Fruit fly (Drosophila melanogaster) whole organism, embryonic: ENCODE measurements around the gene CG1951.

Experiments
- Bteb2 ChIP-seq: fragments of 200-800 bp; sonication (Bioruptor generic); optimal IDR thresholded peaks from 2 replicates; lab custom pipeline; 2016; ENCODE audit warnings: missing biosample characterization, missing genetic modification characterization
- CG10267 ChIP-seq: fragments of 200-800 bp; sonication (Bioruptor generic); optimal IDR thresholded peaks from 2 replicates; lab custom pipeline; 2018; ENCODE audit warnings: missing biosample characterization, mild to moderate bottlenecking, missing genetic modification characterization, moderate library complexity
- CG11456 ChIP-seq: fragments of 200-800 bp; sonication (Bioruptor generic); IDR thresholded peaks from 3 replicates; pipeline ENCODE4 v1.3.6; 2022; ENCODE audit warnings: missing biosample characterization, missing genetic modification characterization
- CG12659 ChIP-seq: fragments of 200-800 bp; sonication (Bioruptor generic); optimal IDR thresholded peaks from 3 replicates; lab custom pipeline; 2017; ENCODE audit warnings: mild to moderate bottlenecking, missing biosample characterization, missing genetic modification reagents, missing genetic modification characterization
- CG14860 ChIP-seq: fragments of 200-800 bp; sonication (Bioruptor generic); IDR thresholded peaks from 3 replicates; pipeline ENCODE4 v1.3.6; 2022; ENCODE audit warnings: missing biosample characterization, missing genetic modification characterization; ENCODE audit not compliant: partially characterized antibody
- CG15514 ChIP-seq: fragments of 200-800 bp; sonication (Bioruptor generic); optimal IDR thresholded peaks from 3 replicates; lab custom pipeline; 2017; ENCODE audit warnings: missing biosample characterization, missing genetic modification characterization, mild to moderate bottlenecking, moderate library complexity, missing genetic modification reagents
- CG17612 ChIP-seq: fragments of 200-800 bp; sonication (Bioruptor generic); IDR thresholded peaks from 2 replicates; pipeline ENCODE4 v1.3.6; 2022; ENCODE audit warnings: missing biosample characterization, missing genetic modification characterization
- CG18619 ChIP-seq: fragments of 200-800 bp; sonication (Bioruptor generic); optimal IDR thresholded peaks from 3 replicates; lab custom pipeline; 2017; ENCODE audit warnings: missing biosample characterization, mild to moderate bottlenecking, missing genetic modification characterization
- CG2116 ChIP-seq: fragments of 200-800 bp; sonication (Bioruptor generic); optimal IDR thresholded peaks from 3 replicates; lab custom pipeline; 2018; ENCODE audit warnings: missing biosample characterization, mild to moderate bottlenecking, missing genetic modification characterization
- CG2120 ChIP-seq: fragments of 200-800 bp; sonication (Bioruptor generic); optimal IDR thresholded peaks from 3 replicates; lab custom pipeline; 2016; ENCODE audit warnings: missing biosample characterization, missing genetic modification characterization
- CG2129 ChIP-seq: fragments of 200-800 bp; sonication (Bioruptor generic); IDR thresholded peaks from 2 replicates; pipeline ENCODE4 v1.3.6; 2022; ENCODE audit warnings: missing biosample characterization, missing genetic modification characterization; ENCODE audit not compliant: partially characterized antibody
- CG2712 ChIP-seq: fragments of 200-800 bp; optimal IDR thresholded peaks from 3 replicates; lab custom pipeline; 2019; ENCODE audit warnings: missing biosample characterization, mild to moderate bottlenecking, missing genetic modification characterization, moderate library complexity
- CG33213 ChIP-seq: fragments of 200-800 bp; sonication (Bioruptor generic); optimal IDR thresholded peaks from 3 replicates; lab custom pipeline; 2016; ENCODE audit warnings: missing biosample characterization, missing genetic modification characterization
- CG33557 ChIP-seq: fragments of 200-800 bp; sonication (Bioruptor generic); optimal IDR thresholded peaks from 2 replicates; lab custom pipeline; 2019; ENCODE audit warnings: missing biosample characterization, mild to moderate bottlenecking, missing genetic modification characterization, moderate library complexity
- CG3847 ChIP-seq: fragments of 200-800 bp; sonication (Bioruptor generic); IDR thresholded peaks from 2 replicates; pipeline ENCODE4 v1.3.6; 2022; ENCODE audit warnings: missing biosample characterization, missing genetic modification characterization
- CG4360 ChIP-seq: fragments of 200-800 bp; sonication (Bioruptor generic); IDR thresholded peaks from 2 replicates; pipeline ENCODE4 v1.3.6; 2022; ENCODE audit warnings: missing biosample characterization, missing genetic modification characterization
- Dp ChIP-seq: fragments of 200-800 bp; sonication (Bioruptor generic); optimal IDR thresholded peaks from 2 replicates; lab custom pipeline; 2018; ENCODE audit warnings: missing biosample characterization, mild to moderate bottlenecking, missing genetic modification characterization, moderate library complexity
- Dref ChIP-seq: fragments of 200-800 bp; sonication (Bioruptor generic); IDR thresholded peaks from 2 replicates; pipeline ENCODE4 v1.3.6; 2022; ENCODE audit warnings: missing biosample characterization, missing genetic modification characterization
- Elba2 ChIP-seq: fragments of 200-800 bp; sonication (Bioruptor generic); optimal IDR thresholded peaks from 3 replicates; lab custom pipeline; 2016; ENCODE audit warnings: missing biosample characterization, missing genetic modification characterization
- Ets97D ChIP-seq: fragments of 200-800 bp; sonication (Bioruptor generic); optimal IDR thresholded peaks from 3 replicates; lab custom pipeline; 2016; ENCODE audit warnings: missing biosample characterization, missing genetic modification characterization
- Fer3 ChIP-seq: fragments of 200-800 bp; sonication (Bioruptor generic); optimal IDR thresholded peaks from 2 replicates; lab custom pipeline; 2018; ENCODE audit warnings: missing biosample characterization, mild to moderate bottlenecking, missing genetic modification characterization, moderate library complexity
- Hmx ChIP-seq: fragments of 200-800 bp; sonication (Bioruptor generic); optimal IDR thresholded peaks from 2 replicates; lab custom pipeline; 2016; ENCODE audit warnings: missing biosample characterization, missing genetic modification characterization
- MBD-R2 ChIP-seq: fragments of 200-800 bp; sonication (Bioruptor generic); IDR thresholded peaks from 2 replicates; pipeline ENCODE4 v1.3.6; 2022; ENCODE audit warnings: missing biosample characterization, missing genetic modification characterization
- MESR4 ChIP-seq: fragments of 200-800 bp; sonication (Bioruptor generic); optimal IDR thresholded peaks from 2 replicates; lab custom pipeline; 2018; ENCODE audit warnings: missing biosample characterization, mild to moderate bottlenecking, missing genetic modification characterization, moderate library complexity
- NC2β ChIP-seq: fragments of 200-800 bp; sonication (Bioruptor generic); optimal IDR thresholded peaks from 2 replicates; lab custom pipeline; 2016; ENCODE audit warnings: missing biosample characterization, missing genetic modification characterization
- Pdp1 ChIP-seq, 2 experiments: fragments of 200-800 bp; sonication (Bioruptor generic); optimal IDR thresholded peaks; 3 replicates each; lab custom pipeline; 2016; ENCODE audit warnings: missing biosample characterization in 2 of 2, missing genetic modification characterization in 2 of 2, mild to moderate bottlenecking in 1 of 2, moderate library complexity in 1 of 2
- Stat92E ChIP-seq, 3 experiments: fragments of >200 bp in 2 of 3; fragments of 200-800 bp in 1 of 3; sonication (Bioruptor generic) in 1 of 3; optimal IDR thresholded peaks; 2 replicates each; lab custom pipeline; 2017 to 2019; ENCODE audit warnings: missing biosample characterization in 3 of 3, missing genetic modification characterization in 3 of 3, mild to moderate bottlenecking in 1 of 3, moderate library complexity in 1 of 3
- Trl ChIP-seq, 3 experiments: fragments of >200 bp in 2 of 3; fragments of 200-800 bp in 1 of 3; sonication (Bioruptor generic) in 1 of 3; optimal IDR thresholded peaks; 2 replicates in 1 of 3; 3 replicates in 2 of 3; lab custom pipeline; 2016 to 2017; ENCODE audit warnings: missing biosample characterization in 1 of 3, missing genetic modification characterization in 1 of 3
- aop ChIP-seq: fragments of 200-800 bp; sonication (Bioruptor generic); IDR thresholded peaks from 2 replicates; pipeline ENCODE4 v1.3.6; 2022; ENCODE audit warnings: missing biosample characterization, missing genetic modification characterization
- ato ChIP-seq: fragments of 200-800 bp; sonication (Bioruptor generic); IDR thresholded peaks from 2 replicates; pipeline ENCODE4 v1.3.6; 2022; ENCODE audit warnings: missing biosample characterization, missing genetic modification characterization; ENCODE audit not compliant: partially characterized antibody
- bowl ChIP-seq: fragments of 200-800 bp; sonication (Bioruptor generic); IDR thresholded peaks from 2 replicates; pipeline ENCODE4 v1.3.6; 2022; ENCODE audit warnings: missing biosample characterization, missing genetic modification characterization
- cwo ChIP-seq: fragments of 200-800 bp; sonication (Bioruptor generic); optimal IDR thresholded peaks from 3 replicates; lab custom pipeline; 2017; ENCODE audit warnings: missing biosample characterization, missing genetic modification characterization, mild to moderate bottlenecking, moderate library complexity, missing genetic modification reagents
- esg ChIP-seq: fragments of 200-800 bp; sonication (Bioruptor generic); conservative IDR thresholded peaks from 2 replicates; pipeline ENCODE4 v1.3.6; 2022; ENCODE audit warnings: missing biosample characterization, missing genetic modification characterization
- exex ChIP-seq: fragments of 200-800 bp; sonication (Bioruptor generic); optimal IDR thresholded peaks from 4 replicates; lab custom pipeline; 2018; ENCODE audit warnings: missing biosample characterization, mild to moderate bottlenecking, missing genetic modification characterization, moderate library complexity
- fru ChIP-seq: fragments of >200 bp; optimal IDR thresholded peaks from 2 replicates; lab custom pipeline; 2017
- ftz-f1 ChIP-seq: fragments of 200-800 bp; sonication (Bioruptor generic); optimal IDR thresholded peaks from 2 replicates; lab custom pipeline; 2016; ENCODE audit warnings: missing biosample characterization, missing genetic modification characterization
- fu2 ChIP-seq: fragments of 200-800 bp; sonication (Bioruptor generic); optimal IDR thresholded peaks from 2 replicates; lab custom pipeline; 2016; ENCODE audit warnings: missing biosample characterization, missing genetic modification characterization
- gcm ChIP-seq: fragments of 200-800 bp; sonication (Bioruptor generic); optimal IDR thresholded peaks from 2 replicates; lab custom pipeline; 2019; ENCODE audit warnings: missing biosample characterization, mild to moderate bottlenecking, missing genetic modification characterization, moderate library complexity
- hkb ChIP-seq, 2 experiments: fragments of 200-800 bp in 1 of 2; fragments of >200 bp in 1 of 2; sonication (Bioruptor generic) in 1 of 2; IDR thresholded peaks in 1 of 2; optimal IDR thresholded peaks in 1 of 2; 2 replicates each; pipeline versions ENCODE4 v1.3.6 to Lab custom; 2017 to 2022; ENCODE audit warnings: missing biosample characterization in 1 of 2, missing genetic modification characterization in 1 of 2
- inv ChIP-seq: fragments of 200-800 bp; sonication (Bioruptor generic); IDR thresholded peaks from 2 replicates; pipeline ENCODE4 v1.3.6; 2022; ENCODE audit warnings: missing biosample characterization, missing genetic modification characterization; ENCODE audit not compliant: partially characterized antibody
- maf-S ChIP-seq: fragments of 200-800 bp; sonication (Bioruptor generic); optimal IDR thresholded peaks from 2 replicates; lab custom pipeline; 2016; ENCODE audit warnings: missing biosample characterization, missing genetic modification characterization
- so ChIP-seq: fragments of 200-800 bp; sonication (Bioruptor generic); IDR thresholded peaks from 3 replicates; pipeline ENCODE4 v1.3.6; 2022; ENCODE audit warnings: missing biosample characterization, missing genetic modification characterization
- ttk ChIP-seq: fragments of 200-800 bp; sonication (Bioruptor generic); IDR thresholded peaks from 2 replicates; pipeline ENCODE4 v2.1.2; 2022; ENCODE audit warnings: missing biosample characterization, missing genetic modification characterization
- wek ChIP-seq: fragments of 200-800 bp; sonication (Bioruptor generic); optimal IDR thresholded peaks from 3 replicates; lab custom pipeline; 2018; ENCODE audit warnings: missing biosample characterization, mild to moderate bottlenecking, missing genetic modification characterization, moderate library complexity
- zen ChIP-seq: fragments of 200-800 bp; sonication (Bioruptor generic); optimal IDR thresholded peaks from 3 replicates; lab custom pipeline; 2018; ENCODE audit warnings: missing biosample characterization, mild to moderate bottlenecking, missing genetic modification characterization, moderate library complexity
- zen2 ChIP-seq: fragments of 200-800 bp; sonication (Bioruptor generic); IDR thresholded peaks from 3 replicates; pipeline ENCODE4 v1.3.6; 2022; ENCODE audit warnings: missing biosample characterization, missing genetic modification characterization; ENCODE audit not compliant: partially characterized antibody
- zfh1 ChIP-seq: fragments of 200-800 bp; sonication (Bioruptor generic); IDR thresholded peaks from 3 replicates; pipeline ENCODE4 v1.3.6; 2022; ENCODE audit warnings: missing biosample characterization, missing genetic modification characterization

CG1951 gene

DNA sequence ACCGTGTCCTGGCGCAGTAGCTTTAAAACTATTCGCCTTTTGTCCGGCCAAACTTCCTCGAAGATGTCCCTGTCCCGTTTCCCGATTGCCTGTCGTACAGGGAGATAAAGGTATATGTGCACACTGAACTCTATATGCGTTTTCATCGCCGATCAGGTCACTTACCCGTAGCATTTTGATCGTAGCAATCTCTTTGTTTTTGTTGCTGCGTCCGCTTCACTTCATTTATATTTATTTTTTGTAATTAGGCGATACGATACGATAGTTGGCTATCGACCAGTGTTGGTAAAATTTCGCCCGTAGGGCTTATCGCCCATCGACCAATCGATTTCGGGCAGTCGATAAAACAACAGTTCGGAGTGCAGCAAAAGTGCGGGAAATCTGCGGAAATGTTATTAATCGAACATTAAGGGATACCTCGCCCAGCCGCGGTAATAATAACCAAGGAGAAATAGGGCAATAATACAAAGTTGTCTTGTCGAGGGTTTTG is 35.7 kb downstream of the CG1951 start, which contains the start of the genes Cul5 and Bicra (continued):
- TF ChIP-seq CG14860 (GFP tag; lab: Robert Waterston, UW) (peak; percentile 91), hkb (optimal IDR thresholded peaks at IDR 0.05; lab: Kevin White, UChicago) (peak; percentile 59), hkb (GFP tag; IDR thresholded peaks at IDR 0.05; lab: Robert Waterston, UW) (no peak), CG2116 (GFP tag; lab: Kevin White, UChicago) (peak; percentile 63), CG17612 (GFP tag; lab: Robert Waterston, UW) (no peak), CG12659 (GFP tag; lab: Kevin White, UChicago) (peak; percentile 48), CG3847 (GFP tag; lab: Robert Waterston, UW) (no peak), ftz-f1 (GFP tag; lab: Kevin White, UChicago) (peak; percentile 1), NC2β (GFP tag; lab: Kevin White, UChicago) (peak; percentile 14), CG4360 (peak; percentile 48; the same call in 1 of the 2 replicates), zen (tag; lab: Kevin White, UChicago) (peak; percentile 22), Trl (optimal IDR thresholded peaks at IDR 0.05; lab: Kevin White, UChicago) (no peak), Trl (GFP tag; optimal IDR thresholded peaks at IDR 0.05; lab: Kevin White, UChicago) (peak; percentile 39), inv (GFP tag; lab: Robert Waterston, UW) (peak; percentile 86; the same call in 1 of the 2 replicates), Dref (GFP tag; lab: Robert Waterston, UW) (peak; percentile 96), Bteb2 (GFP tag; lab: Kevin White, UChicago) (peak; percentile 14), ato (peak; percentile 96), CG15514 (GFP tag; lab: Kevin White, UChicago) (peak; percentile 32), MESR4 (GFP tag; lab: Kevin White, UChicago) (peak; percentile 94), CG11456 (GFP tag; lab: Robert Waterston, UW) (peak; percentile 3; the same call in 1 of the 3 replicates), CG18619 (GFP tag; lab: Kevin White, UChicago) (no peak), Stat92E (GFP tag; optimal IDR thresholded peaks at IDR 0.05; lab: Kevin White, UChicago) (peak in 1 of 3 experiments; percentile 61), aop (GFP tag; lab: Robert Waterston, UW) (no peak), CG10267 (peak; percentile 96), zen2 (GFP tag; lab: Robert Waterston, UW) (peak; percentile 84; the same call in 2 of the 3 replicates), bowl (GFP tag; lab: Robert Waterston, UW) (no peak), fru (lab: Kevin White, UChicago) (no peak), CG2129 (GFP tag; lab: Robert Waterston, UW) (peak; percentile 63), CG33213 (peak; percentile 9), Ets97D (GFP tag; lab: Kevin White, UChicago) (peak; percentile 16), Dp (GFP tag; lab: Kevin White, UChicago) (peak; percentile 63), wek (GFP tag; lab: Kevin White, UChicago) (peak; percentile 48), MBD-R2 (GFP tag; lab: Robert Waterston, UW) (peak; percentile 61)
- TF ChIP-seq, all 482 proteins: peak for 68

DNA sequence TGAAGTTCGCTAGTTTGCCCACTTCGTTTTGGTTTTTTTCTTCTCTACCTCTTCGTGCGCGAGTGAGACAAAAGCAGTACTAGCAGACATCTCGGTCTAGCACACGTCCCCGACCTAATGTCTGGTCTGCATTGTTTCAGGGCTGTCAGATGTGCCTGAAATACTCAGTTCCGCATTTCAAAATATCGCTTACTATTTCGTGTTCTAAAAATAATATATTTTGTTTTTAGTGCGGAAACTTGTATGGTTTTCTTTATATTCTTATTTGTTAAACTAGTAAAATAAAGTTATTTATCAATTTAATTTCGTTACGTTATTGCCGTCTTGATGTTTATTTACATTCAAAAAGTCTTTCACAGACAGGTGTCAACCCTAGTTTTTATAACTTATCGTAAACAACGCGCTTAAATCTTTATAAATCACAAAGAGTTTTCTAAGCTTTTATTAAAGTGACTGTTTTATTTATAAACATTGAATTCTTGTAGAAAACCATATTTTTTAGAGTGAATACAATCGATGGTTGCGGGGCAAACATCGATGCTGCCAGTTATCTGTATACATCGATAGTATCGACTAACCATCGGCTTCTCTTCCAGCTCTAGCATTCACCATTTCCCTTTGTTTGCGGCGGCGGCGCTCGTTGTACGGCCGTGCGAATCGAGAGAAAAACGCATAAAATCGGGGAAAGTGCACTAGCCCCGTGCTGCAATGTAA is 36.3 kb downstream of the CG1951 start:
- TF ChIP-seq Fer3 (tag; lab: Kevin White, UChicago) (peak; percentile 79), ttk (no peak), Elba2 (GFP tag; lab: Kevin White, UChicago) (no peak), gcm (GFP tag; lab: Kevin White, UChicago) (peak; percentile 10), zfh1 (GFP tag; lab: Robert Waterston, UW) (no peak), CG2712 (tag; lab: Kevin White, UChicago) (peak; percentile 82), Pdp1 (GFP tag; optimal IDR thresholded peaks at IDR 0.05; lab: Kevin White, UChicago) (peak; percentile 6 to 55), CG33557 (GFP tag; lab: Kevin White, UChicago) (peak; percentile 52), exex (tag; lab: Kevin White, UChicago) (peak; percentile 13), fu2 (GFP tag; lab: Kevin White, UChicago) (peak; percentile 37), maf-S (GFP tag; lab: Kevin White, UChicago) (peak; percentile 57), esg (GFP tag; lab: Robert Waterston, UW) (no peak), CG2120 (GFP tag; lab: Kevin White, UChicago) (peak; percentile 74), so (GFP tag; lab: Robert Waterston, UW) (no peak), cwo (GFP tag; lab: Kevin White, UChicago) (peak; percentile 65), Hmx (GFP tag; lab: Kevin White, UChicago) (no peak)
